Worm (Caenorhabditis elegans): ENCODE data around the gene C07C7.3.
"Not testable (repeated sequence)": the region's sequence is repeated elsewhere in the genome, so short reads cannot be mapped to it uniquely, and the experiment has no call there.

Gene C07C7.3

ce11 chrIV:9191183-9191582 lies 25.3 kb downstream of the C07C7.3 start (continued):
- TF ChIP-seq nhr-232 (tag; optimal IDR thresholded peaks at IDR 0.05) (peak; percentile 90), ceh-18 (tag; optimal IDR thresholded peaks at IDR 0.05) (peak; percentile 80), pqm-1 (tag; optimal IDR thresholded peaks at IDR 0.05) (peak; percentile 72), ceh-31 (tag; optimal IDR thresholded peaks at IDR 0.05) (peak; percentile 87), pros-1 (tag; optimal IDR thresholded peaks at IDR 0.05) (no peak), ceh-6 (GFP tag; optimal IDR thresholded peaks at IDR 0.05) (peak; percentile 96), fkh-6 (tag; optimal IDR thresholded peaks at IDR 0.05) (peak; percentile 91), nhr-11 (tag; optimal IDR thresholded peaks at IDR 0.05) (no peak), ceh-45 (GFP tag; IDR thresholded peaks at IDR 0.05) (peak; percentile 88), F13H6.1 (tag; optimal IDR thresholded peaks at IDR 0.05) (peak; percentile 85), mec-3 (tag; optimal IDR thresholded peaks at IDR 0.05; ENCODE audit: borderline replicate concordance) (peak; percentile 61), tbx-7 (tag; optimal IDR thresholded peaks at IDR 0.05) (peak; percentile 60), zip-5 (tag; optimal IDR thresholded peaks at IDR 0.05) (peak; percentile 77), hlh-6 (tag; optimal IDR thresholded peaks at IDR 0.05) (peak; percentile 95), npax-4 (tag; optimal IDR thresholded peaks at IDR 0.05) (peak; percentile 83), Y22D7AL.16 (tag; optimal IDR thresholded peaks at IDR 0.05) (peak; percentile 90), hlh-8 (tag; optimal IDR thresholded peaks at IDR 0.05) (peak; percentile 83), K09A11.1 (tag; optimal IDR thresholded peaks at IDR 0.05; ENCODE audit: insufficient read depth) (peak; percentile 43), pha-4 (tag; optimal IDR thresholded peaks at IDR 0.05) (no peak), unc-3 (GFP tag; conservative IDR thresholded peaks at IDR 0.05) (peak; percentile 77), unc-3 (tag; optimal IDR thresholded peaks at IDR 0.05) (peak; percentile 89), unc-42 (tag; optimal IDR thresholded peaks at IDR 0.05) (peak; percentile 48)

DNA sequence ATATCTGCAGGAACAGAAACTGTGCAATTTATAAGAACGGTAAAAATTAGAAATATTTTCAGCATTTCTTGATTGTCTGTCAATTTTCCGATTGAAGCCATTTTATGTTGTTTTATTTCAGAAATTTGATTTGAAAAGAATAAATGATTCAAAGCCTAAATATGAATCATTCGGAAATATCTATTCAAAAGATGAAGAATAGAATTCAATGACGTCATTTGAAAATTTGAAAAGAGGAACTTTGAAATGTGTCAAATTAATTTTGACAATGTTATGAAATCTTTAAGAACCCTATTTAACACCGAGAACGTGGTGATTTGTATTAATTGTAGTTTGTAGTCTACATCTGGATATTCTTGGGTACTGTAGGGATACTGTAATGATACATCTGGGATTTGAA lies 26.7 kb downstream of the C07C7.3 start, which contains the start of gene C46C2.5:
TSS of gene C46C2.5 (minus strand) at position 101 of the 400 bp plus-strand sequence.
- TF ChIP-seq unc-86 (tag; optimal IDR thresholded peaks at IDR 0.05) (no peak), unc-42 (tag; optimal IDR thresholded peaks at IDR 0.05) (no peak), ceh-24 (tag; optimal IDR thresholded peaks at IDR 0.05) (no peak), ama-1 (optimal IDR thresholded peaks at IDR 0.05) (no peak), ceh-45 (GFP tag; IDR thresholded peaks at IDR 0.05) (no peak), nhr-11 (tag; optimal IDR thresholded peaks at IDR 0.05) (no peak), dve-1 (tag; optimal IDR thresholded peaks at IDR 0.05) (no peak), ceh-30 (tag; optimal IDR thresholded peaks at IDR 0.05) (no peak), npax-4 (tag; optimal IDR thresholded peaks at IDR 0.05) (no peak), pax-1 (tag; optimal IDR thresholded peaks at IDR 0.05) (no peak), C08G9.2 (tag; optimal IDR thresholded peaks at IDR 0.05) (no peak), elt-2 (tag; optimal IDR thresholded peaks at IDR 0.05) (no peak), rnt-1 (tag; optimal IDR thresholded peaks at IDR 0.05) (no peak), ceh-18 (tag; optimal IDR thresholded peaks at IDR 0.05) (no peak), fax-1 (tag; optimal IDR thresholded peaks at IDR 0.05) (no peak)

DNA sequence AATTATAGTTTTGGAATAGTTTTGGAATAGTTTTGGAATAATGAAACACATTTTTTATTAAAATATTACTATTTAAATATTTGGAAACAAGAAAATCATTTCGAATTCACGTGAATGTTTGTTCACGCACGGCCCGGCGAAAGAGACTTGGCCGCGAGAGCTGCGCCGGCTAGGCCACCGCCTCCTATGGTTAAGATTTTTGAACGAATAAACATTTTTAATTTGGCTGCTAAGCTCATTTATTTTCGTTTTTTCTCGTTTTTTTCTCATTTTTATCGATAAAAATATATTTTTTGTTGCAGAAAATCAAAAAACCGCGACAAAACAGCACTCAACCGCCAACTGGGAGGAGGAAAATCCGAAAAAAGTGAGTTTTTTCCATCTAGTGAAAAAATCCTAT lies 28.7 kb downstream of the C07C7.3 start, which contains the start of gene C46C2.7:
TSS of gene C46C2.7 (plus strand) at position 301 of the 400 bp plus-strand sequence.
- not testable (repeated sequence) for TF ChIP-seq C38D4.7 (GFP tag; optimal IDR thresholded peaks at IDR 0.05); ref-2 (tag; optimal IDR thresholded peaks at IDR 0.05); ceh-34 (tag; optimal IDR thresholded peaks at IDR 0.05)

DNA sequence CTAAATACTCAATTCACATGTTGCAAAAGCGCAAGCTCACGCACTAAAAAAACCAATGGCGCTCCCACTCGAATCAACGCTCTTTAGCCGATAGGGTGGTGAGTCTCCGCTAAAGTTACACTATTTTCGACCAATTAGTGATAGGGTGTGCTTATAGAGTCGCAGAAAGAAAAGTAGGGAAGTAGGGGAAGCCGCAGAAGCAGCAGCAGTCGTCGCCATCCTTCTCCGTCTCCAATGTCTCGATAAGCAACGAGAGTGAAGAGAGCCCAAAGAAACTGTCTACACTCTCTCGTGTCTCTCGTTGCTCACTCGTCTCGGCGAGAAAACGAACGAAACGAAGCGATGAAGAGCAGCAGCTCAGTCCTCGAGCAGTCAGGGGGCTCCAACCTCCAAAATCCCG lies 30.9 kb downstream of the C07C7.3 start:
- no peak for TF ChIP-seq ahr-1 (tag; optimal IDR thresholded peaks at IDR 0.05)
- no peak for TF ChIP-seq T23F11.4 (GFP tag; optimal IDR thresholded peaks at IDR 0.05)
- TF ChIP-seq unc-42 (tag; optimal IDR thresholded peaks at IDR 0.05), result peak; percentile 68
- TF ChIP-seq ztf-16 (tag; optimal IDR thresholded peaks at IDR 0.05), result no peak
- TF ChIP-seq pha-2 (tag; optimal IDR thresholded peaks at IDR 0.05), result no peak
- TF ChIP-seq C08G9.2 (tag; optimal IDR thresholded peaks at IDR 0.05), result no peak
- TF ChIP-seq fkh-10 (GFP tag; optimal IDR thresholded peaks at IDR 0.05), result no peak
- TF ChIP-seq lim-6 (tag; optimal IDR thresholded peaks at IDR 0.05), result no peak
- TF ChIP-seq hlh-13 (GFP tag; optimal IDR thresholded peaks at IDR 0.05), result no peak
- no peak for TF ChIP-seq nhr-11 (tag; optimal IDR thresholded peaks at IDR 0.05)
- TF ChIP-seq hlh-30 (tag; optimal IDR thresholded peaks at IDR 0.05; ENCODE audit: insufficient read depth), result peak; percentile 12
- TF ChIP-seq syd-9 (tag; optimal IDR thresholded peaks at IDR 0.05), result no peak
- TF ChIP-seq sox-4 (tag; optimal IDR thresholded peaks at IDR 0.05), result no peak
- no peak for TF ChIP-seq pha-4 (tag; optimal IDR thresholded peaks at IDR 0.05)
- TF ChIP-seq pqm-1 (tag; optimal IDR thresholded peaks at IDR 0.05), result no peak
- peak; percentile 76 for TF ChIP-seq ceh-34 (tag; optimal IDR thresholded peaks at IDR 0.05)
- peak; percentile 34 for TF ChIP-seq tbx-2 (tag; optimal IDR thresholded peaks at IDR 0.05)
- no peak for TF ChIP-seq pax-1 (tag; optimal IDR thresholded peaks at IDR 0.05)
- TF ChIP-seq K02D7.2 (tag; optimal IDR thresholded peaks at IDR 0.05), result no peak
- TF ChIP-seq pag-3 (tag; optimal IDR thresholded peaks at IDR 0.05; ENCODE audit: borderline replicate concordance), result no peak
- TF ChIP-seq unc-86 (tag; optimal IDR thresholded peaks at IDR 0.05), result no peak
- TF ChIP-seq dve-1 (tag; optimal IDR thresholded peaks at IDR 0.05), result no peak
